Worm (Caenorhabditis elegans) whole organism, young adult: Measurements from ENCODE around the gene hlh-1.

Source experiments
- B0336.3 ChIP-seq: fragments of 200-800 bp; sonication (Bioruptor generic); IDR thresholded peaks from 2 replicates; pipeline ENCODE4 v1.3.6; 2022; ENCODE audit warnings: missing genetic modification characterization, missing compliant biosample characterization
- F49E8.2 ChIP-seq: sonication (generic microtip); optimal IDR thresholded peaks from 3 replicates; lab custom pipeline; 2017; ENCODE audit warnings: missing genetic modification characterization, mild to moderate bottlenecking, missing compliant biosample characterization, antibody characterized with exemption, moderate library complexity; ENCODE audit not compliant: insufficient read depth
- dpl-1 ChIP-seq: fragments of 150-350 bp; optimal IDR thresholded peaks from 2 replicates; lab custom pipeline; 2014; ENCODE audit warnings: missing biosample characterization, missing genetic modification reagents, missing genetic modification characterization
- efl-1 ChIP-seq: fragments of 150-350 bp; optimal IDR thresholded peaks from 2 replicates; lab custom pipeline; 2014; ENCODE audit warnings: missing biosample characterization, missing genetic modification reagents, missing genetic modification characterization
- him-1 ChIP-seq: sonication (generic microtip); optimal IDR thresholded peaks from 2 replicates; lab custom pipeline; 2016; ENCODE audit warnings: missing genotype, missing genetic modification reagents, missing genetic modification characterization, missing compliant biosample characterization
- hmg-20 ChIP-seq: fragments of 200-800 bp; sonication (Bioruptor generic); IDR thresholded peaks from 2 replicates; pipeline ENCODE4 v1.3.6; 2022; ENCODE audit warnings: missing genetic modification reagents, missing genetic modification characterization, missing compliant biosample characterization
- mcd-1 ChIP-seq: fragments of 200-800 bp; sonication (Bioruptor generic); IDR thresholded peaks from 2 replicates; pipeline ENCODE4 v1.3.6; 2022; ENCODE audit warnings: missing genetic modification reagents, missing genetic modification characterization, missing compliant biosample characterization
- mxl-1 ChIP-seq: sonication (generic microtip); optimal IDR thresholded peaks from 2 replicates; lab custom pipeline; 2016; ENCODE audit warnings: missing genetic modification characterization, missing compliant biosample characterization
- nfya-1 ChIP-seq: sonication (generic microtip); optimal IDR thresholded peaks from 2 replicates; lab custom pipeline; 2017; ENCODE audit warnings: antibody characterized with exemption, missing compliant biosample characterization, missing genetic modification characterization, borderline replicate concordance; ENCODE audit not compliant: insufficient read depth
- nhr-179 ChIP-seq: sonication (generic microtip); optimal IDR thresholded peaks from 2 replicates; lab custom pipeline; 2016; ENCODE audit warnings: mild to moderate bottlenecking, missing genetic modification characterization, missing compliant biosample characterization
- pha-4 ChIP-seq: fragments of 150-350 bp; sonication (generic microtip); optimal IDR thresholded peaks from 2 replicates; lab custom pipeline; 2014; ENCODE audit warnings: missing biosample characterization, missing genetic modification reagents, missing genetic modification characterization
- rpc-1 ChIP-seq, 2 experiments: fragments of 150-350 bp in 1 of 2; sonication (generic microtip) in 1 of 2; optimal IDR thresholded peaks; 2 replicates each; lab custom pipeline; 2014 to 2018; ENCODE audit warnings: missing biosample characterization in 1 of 2, missing genetic modification characterization in 1 of 2, missing genetic modification reagents in 1 of 2, missing genotype in 1 of 2
- ztf-26 ChIP-seq: sonication (generic microtip); optimal IDR thresholded peaks from 2 replicates; lab custom pipeline; 2017; ENCODE audit warnings: missing genetic modification characterization, missing compliant biosample characterization

- TF ChIP-seq pha-4 (tag; lab: Kevin White, UChicago) (no peak), B0336.3 (GFP tag; lab: Robert Waterston, UW) (no peak), him-1 (no peak), rpc-1 (optimal IDR thresholded peaks at IDR 0.05; lab: Kevin White, UChicago) (no peak), rpc-1 (tag; optimal IDR thresholded peaks at IDR 0.05; lab: Kevin White, UChicago) (no peak), F49E8.2 (tag; lab: Kevin White, UChicago) (no peak), mcd-1 (GFP tag; lab: Robert Waterston, UW) (no peak), nfya-1 (tag; lab: Kevin White, UChicago) (no peak), hmg-20 (no peak), ztf-26 (no peak), dpl-1 (GFP tag; lab: Kevin White, UChicago) (no peak), efl-1 (GFP tag; lab: Kevin White, UChicago) (no peak), nhr-179 (no peak), mxl-1 (tag; lab: Kevin White, UChicago) (no peak)
Measured at ce11 chrII:4540631-4541030, 22.3 kb downstream of the hlh-1 start, which contains the start of gene sra-36.
